Fruit fly (Drosophila melanogaster) whole organism, pupa: ENCODE results near the gene CG46465.

ENCODE experiments used
- CG10348 ChIP-seq: fragments of 200-800 bp; sonication (Bioruptor generic); IDR thresholded peaks from 2 replicates; pipeline ENCODE4 v1.3.6; 2022; ENCODE audit warnings: missing biosample characterization, missing genetic modification characterization
- CG12605 ChIP-seq: fragments of 200-800 bp; sonication (Bioruptor generic); IDR thresholded peaks from 2 replicates; pipeline ENCODE4 v1.3.6; 2022; ENCODE audit warnings: missing biosample characterization, missing genetic modification characterization
- CG13204 ChIP-seq: fragments of 200-800 bp; sonication (Bioruptor generic); optimal IDR thresholded peaks from 2 replicates; lab custom pipeline; 2018; ENCODE audit warnings: missing biosample characterization, mild to moderate bottlenecking, missing genetic modification characterization, moderate library complexity
- CG14655 ChIP-seq: fragments of 200-800 bp; sonication (Bioruptor generic); optimal IDR thresholded peaks from 3 replicates; lab custom pipeline; 2017; ENCODE audit warnings: mild to moderate bottlenecking, missing biosample characterization, missing genetic modification reagents, missing genetic modification characterization
- CG15710 ChIP-seq: fragments of 200-800 bp; sonication (Bioruptor generic); optimal IDR thresholded peaks from 2 replicates; lab custom pipeline; 2018; ENCODE audit warnings: missing biosample characterization, mild to moderate bottlenecking, missing genetic modification characterization, moderate library complexity
- CG17806 ChIP-seq: fragments of 200-800 bp; sonication (Bioruptor generic); optimal IDR thresholded peaks from 2 replicates; lab custom pipeline; 2018; ENCODE audit warnings: missing biosample characterization, mild to moderate bottlenecking, missing genetic modification characterization, moderate library complexity
- CG32121 ChIP-seq: fragments of 200-800 bp; sonication (Bioruptor generic); IDR thresholded peaks from 2 replicates; pipeline ENCODE4 v1.3.6; 2022; ENCODE audit warnings: missing biosample characterization, missing genetic modification characterization
- CG34367 ChIP-seq: fragments of 200-800 bp; sonication (Bioruptor generic); optimal IDR thresholded peaks from 2 replicates; lab custom pipeline; 2018; ENCODE audit warnings: missing biosample characterization, mild to moderate bottlenecking, missing genetic modification characterization
- CG4496 ChIP-seq: fragments of 200-800 bp; sonication (Bioruptor generic); IDR thresholded peaks from 3 replicates; pipeline ENCODE4 v1.3.6; 2022; ENCODE audit warnings: missing biosample characterization, missing genetic modification characterization
- CG8159 ChIP-seq: fragments of 200-800 bp; sonication (Bioruptor generic); optimal IDR thresholded peaks from 3 replicates; lab custom pipeline; 2018; ENCODE audit warnings: missing biosample characterization, mild to moderate bottlenecking, missing genetic modification characterization, moderate library complexity
- CG8301 ChIP-seq: fragments of 200-800 bp; sonication (Bioruptor generic); optimal IDR thresholded peaks from 2 replicates; lab custom pipeline; 2018; ENCODE audit warnings: missing biosample characterization, mild to moderate bottlenecking, missing genetic modification characterization
- CG9948 ChIP-seq: fragments of 200-800 bp; sonication (Bioruptor generic); optimal IDR thresholded peaks from 2 replicates; lab custom pipeline; 2018; ENCODE audit warnings: missing biosample characterization, mild to moderate bottlenecking, missing genetic modification characterization, moderate library complexity
- D1 ChIP-seq: fragments of 200-800 bp; sonication (Bioruptor generic); optimal IDR thresholded peaks from 2 replicates; lab custom pipeline; 2018; ENCODE audit warnings: missing biosample characterization, mild to moderate bottlenecking, missing genetic modification characterization, moderate library complexity
- EcR ChIP-seq: fragments of 200-800 bp; sonication (Bioruptor generic); optimal IDR thresholded peaks from 3 replicates; lab custom pipeline; 2019; ENCODE audit warnings: missing biosample characterization, missing genetic modification characterization, mild to moderate bottlenecking, moderate library complexity, missing genetic modification reagents
- Ets98B ChIP-seq: fragments of 200-800 bp; sonication (Bioruptor generic); IDR thresholded peaks from 2 replicates; pipeline ENCODE4 v1.3.6; 2022; ENCODE audit warnings: missing biosample characterization, missing genetic modification characterization
- Pif1A ChIP-seq: fragments of 200-800 bp; sonication (Bioruptor generic); optimal IDR thresholded peaks from 3 replicates; lab custom pipeline; 2016; ENCODE audit warnings: missing biosample characterization, missing genetic modification characterization
- Pif1B ChIP-seq: fragments of 200-800 bp; sonication (Bioruptor generic); optimal IDR thresholded peaks from 3 replicates; lab custom pipeline; 2016; ENCODE audit warnings: missing biosample characterization, missing genetic modification characterization
- Snoo ChIP-seq: fragments of 200-800 bp; sonication (Bioruptor generic); optimal IDR thresholded peaks from 3 replicates; lab custom pipeline; 2017; ENCODE audit warnings: missing biosample characterization, mild to moderate bottlenecking, missing genetic modification characterization, inconsistent platforms
- fd96Ca ChIP-seq: fragments of 200-800 bp; sonication (Bioruptor generic); IDR thresholded peaks from 3 replicates; pipeline ENCODE4 v1.3.6; 2022; ENCODE audit warnings: missing biosample characterization, missing genetic modification characterization
- gl ChIP-seq: fragments of 200-800 bp; sonication (Bioruptor generic); optimal IDR thresholded peaks from 2 replicates; lab custom pipeline; 2018; ENCODE audit warnings: missing biosample characterization, mild to moderate bottlenecking, missing genetic modification characterization
- rn ChIP-seq: fragments of 200-800 bp; sonication (Bioruptor generic); IDR thresholded peaks from 2 replicates; pipeline ENCODE4 v1.3.6; 2022; ENCODE audit warnings: missing biosample characterization, missing genetic modification characterization

The CG46465 gene

dm6 chr2L:18966214-18966556, 26.1 kb upstream of the CG46465 start:
- no peak for TF ChIP-seq CG34367 (tag; lab: Kevin White, UChicago)
- no peak for TF ChIP-seq CG13204 (GFP tag; lab: Kevin White, UChicago)
- peak; percentile 57; the same call in 2 of the 3 replicates for TF ChIP-seq fd96Ca (GFP tag; lab: Robert Waterston, UW)
- no peak for TF ChIP-seq EcR
- TF ChIP-seq CG32121: peak; percentile 84
- TF ChIP-seq Snoo (tag; lab: Kevin White, UChicago): no peak
- TF ChIP-seq CG8301 (tag; lab: Kevin White, UChicago): peak; percentile 37
- peak; percentile 56 for TF ChIP-seq CG8159 (tag; lab: Kevin White, UChicago)
- peak; percentile 88 for TF ChIP-seq CG4496 (GFP tag; lab: Robert Waterston, UW)
- no peak for TF ChIP-seq D1 (tag; lab: Kevin White, UChicago)
- peak; percentile 38 for TF ChIP-seq CG15710 (tag; lab: Kevin White, UChicago)
- no peak for TF ChIP-seq Pif1B (GFP tag; lab: Kevin White, UChicago)
- peak; percentile 53 for TF ChIP-seq CG14655 (GFP tag; lab: Kevin White, UChicago)
- peak; percentile 85 for TF ChIP-seq CG12605 (GFP tag; lab: Robert Waterston, UW)
- TF ChIP-seq rn (GFP tag; lab: Robert Waterston, UW): no peak
- TF ChIP-seq CG10348 (GFP tag; lab: Robert Waterston, UW): no peak
- TF ChIP-seq CG9948: peak; percentile 47
- no peak for TF ChIP-seq Pif1A (GFP tag; lab: Kevin White, UChicago)
- no peak for TF ChIP-seq gl
- TF ChIP-seq Ets98B (GFP tag; lab: Robert Waterston, UW): peak; percentile 79
- peak; percentile 62 for TF ChIP-seq CG17806 (tag; lab: Kevin White, UChicago)
- TF ChIP-seq, all 21 proteins: peak for 11

- TF ChIP-seq CG32121 (peak; percentile 56; the same call in 1 of the 2 replicates), CG14655 (GFP tag; lab: Kevin White, UChicago) (no peak), EcR (no peak), Snoo (tag; lab: Kevin White, UChicago) (no peak), Pif1A (GFP tag; lab: Kevin White, UChicago) (no peak), CG13204 (GFP tag; lab: Kevin White, UChicago) (no peak), CG4496 (GFP tag; lab: Robert Waterston, UW) (peak; percentile 58; the same call in 1 of the 3 replicates), gl (no peak), fd96Ca (GFP tag; lab: Robert Waterston, UW) (0 out of 3 replicates have a peak, but pooled peaks have one; percentile 14), CG9948 (no peak), rn (GFP tag; lab: Robert Waterston, UW) (no peak), CG15710 (tag; lab: Kevin White, UChicago) (no peak), CG17806 (tag; lab: Kevin White, UChicago) (peak; percentile 0), CG12605 (GFP tag; lab: Robert Waterston, UW) (no peak), CG8159 (tag; lab: Kevin White, UChicago) (no peak), Ets98B (GFP tag; lab: Robert Waterston, UW) (peak; percentile 49), Pif1B (GFP tag; lab: Kevin White, UChicago) (no peak), CG8301 (tag; lab: Kevin White, UChicago) (no peak), CG34367 (tag; lab: Kevin White, UChicago) (no peak), CG10348 (GFP tag; lab: Robert Waterston, UW) (no peak), D1 (tag; lab: Kevin White, UChicago) (no peak)
Measured at dm6 chr2L:18966844-18967243, 25.5 kb upstream of the CG46465 start.

- TF ChIP-seq D1 (tag; lab: Kevin White, UChicago) (no peak), fd96Ca (GFP tag; lab: Robert Waterston, UW) (no peak), CG13204 (GFP tag; lab: Kevin White, UChicago) (no peak), CG4496 (GFP tag; lab: Robert Waterston, UW) (no peak)
Measured at dm6 chr2L:18967897-18968296, 24.4 kb upstream of the CG46465 start.

dm6 chr2L:18968370-18969105, 23.8 kb upstream of the CG46465 start, which contains the start of the genes Nak and Tango6:
TSS of gene Nak (minus strand) at chr2L:18968744.
TSS of gene Tango6 (plus strand) at chr2L:18969028.
- TF ChIP-seq CG4496 (GFP tag; lab: Robert Waterston, UW) (no peak), CG10348 (GFP tag; lab: Robert Waterston, UW) (no peak), D1 (tag; lab: Kevin White, UChicago) (no peak), Ets98B (GFP tag; lab: Robert Waterston, UW) (no peak), EcR (peak; percentile 27), CG14655 (GFP tag; lab: Kevin White, UChicago) (no peak), Pif1B (GFP tag; lab: Kevin White, UChicago) (no peak), CG15710 (tag; lab: Kevin White, UChicago) (peak; percentile 25), CG8159 (tag; lab: Kevin White, UChicago) (peak; percentile 33), Snoo (tag; lab: Kevin White, UChicago) (no peak)

- peak; percentile 43 for TF ChIP-seq CG9948
- TF ChIP-seq CG8159 (tag; lab: Kevin White, UChicago): peak; percentile 64
- TF ChIP-seq Snoo (tag; lab: Kevin White, UChicago): peak; percentile 59
- no peak for TF ChIP-seq CG32121
- peak; percentile 56 for TF ChIP-seq CG15710 (tag; lab: Kevin White, UChicago)
- no peak for TF ChIP-seq CG14655 (GFP tag; lab: Kevin White, UChicago)
- peak; percentile 13 for TF ChIP-seq Ets98B (GFP tag; lab: Robert Waterston, UW)
- no peak for TF ChIP-seq gl
- peak; percentile 38 for TF ChIP-seq CG8301 (tag; lab: Kevin White, UChicago)
- TF ChIP-seq EcR: peak; percentile 36
- TF ChIP-seq CG17806 (tag; lab: Kevin White, UChicago): peak; percentile 50
Measured at dm6 chr2L:18974063-18974779, 18.1 kb upstream of the CG46465 start, which contains the start of the genes L2HGDH and CG10431. TSS of gene L2HGDH (minus strand) at chr2L:18974448. TSS of gene CG10431 (plus strand) at chr2L:18974710.
